Worm (Caenorhabditis elegans): ENCODE data around the gene T05H4.3.

- no peak for TF ChIP-seq tab-1 (GFP tag; IDR thresholded peaks at IDR 0.05)
- no peak for TF ChIP-seq klf-2 (GFP tag; conservative IDR thresholded peaks at IDR 0.05)
- TF ChIP-seq flt-1 (GFP tag; IDR thresholded peaks at IDR 0.05), result no peak
- no peak for TF ChIP-seq ref-1 (GFP tag; conservative IDR thresholded peaks at IDR 0.05)
- TF ChIP-seq T22C8.4 (GFP tag; IDR thresholded peaks at IDR 0.05), result no peak
- TF ChIP-seq ztf-29 (GFP tag; IDR thresholded peaks at IDR 0.05), result no peak
- no peak for TF ChIP-seq ztf-23 (GFP tag; IDR thresholded peaks at IDR 0.05)
- TF ChIP-seq med-1 (GFP tag; optimal IDR thresholded peaks at IDR 0.05; ENCODE audit: insufficient read depth), result no peak
- no peak for TF ChIP-seq cog-1 (tag; optimal IDR thresholded peaks at IDR 0.05)
Measured at ce11 chrV:6456903-6457302, 14.8 kb downstream of the T05H4.3 start.
